Worm (Caenorhabditis elegans): Measurements from ENCODE around the gene pgl-3.

ce11 chrV:4710464-4710863 lies 45.3 kb upstream of the pgl-3 start, which contains the start of gene oac-24:
- TF ChIP-seq mbf-1 (tag; optimal IDR thresholded peaks at IDR 0.05) (no peak), nhr-10 (tag; optimal IDR thresholded peaks at IDR 0.05) (no peak), elt-1 (tag; optimal IDR thresholded peaks at IDR 0.05) (no peak), fos-1 (tag; optimal IDR thresholded peaks at IDR 0.05) (no peak), ceh-82 (tag; optimal IDR thresholded peaks at IDR 0.05) (no peak), lin-13 (GFP tag; optimal IDR thresholded peaks at IDR 0.05) (no peak), zag-1 (tag; optimal IDR thresholded peaks at IDR 0.05) (no peak)
